Fruit fly (Drosophila melanogaster) whole organism, embryonic: ENCODE data around the gene CG14195.
A peak's percentile ranks its signal among the peaks of the same experiment; 100 is the strongest.

Source experiments
- ATbp ChIP-seq: fragments of 200-800 bp; sonication (Bioruptor generic); optimal IDR thresholded peaks from 2 replicates; lab custom pipeline; 2017; ENCODE audit warnings: missing biosample characterization, mild to moderate bottlenecking, missing genetic modification characterization, missing genetic modification reagents
- Blimp-1 ChIP-seq: fragments of 200-800 bp; sonication (Bioruptor generic); optimal IDR thresholded peaks from 3 replicates; lab custom pipeline; 2018; ENCODE audit warnings: missing biosample characterization, missing genetic modification characterization, mild to moderate bottlenecking, moderate library complexity, missing genetic modification reagents
- CG10366 ChIP-seq: fragments of 200-800 bp; sonication (Bioruptor generic); IDR thresholded peaks from 2 replicates; pipeline ENCODE4 v1.3.6; 2022; ENCODE audit warnings: missing biosample characterization, missing genetic modification characterization
- CG11696 ChIP-seq: fragments of 200-800 bp; sonication (Bioruptor generic); IDR thresholded peaks from 2 replicates; pipeline ENCODE4 v1.3.6; 2022; ENCODE audit warnings: missing biosample characterization, missing genetic modification characterization
- CG14441 ChIP-seq: fragments of 200-800 bp; sonication (Bioruptor generic); IDR thresholded peaks from 2 replicates; pipeline ENCODE4 v1.3.6; 2022; ENCODE audit warnings: missing biosample characterization, missing genetic modification characterization
- CG17328 ChIP-seq: fragments of 200-800 bp; sonication (Bioruptor generic); IDR thresholded peaks from 2 replicates; pipeline ENCODE4 v1.3.6; 2022; ENCODE audit warnings: missing biosample characterization, missing genetic modification characterization
- CG2116 ChIP-seq: fragments of 200-800 bp; sonication (Bioruptor generic); optimal IDR thresholded peaks from 3 replicates; lab custom pipeline; 2018; ENCODE audit warnings: missing biosample characterization, mild to moderate bottlenecking, missing genetic modification characterization
- CG30020 ChIP-seq: fragments of 200-800 bp; optimal IDR thresholded peaks from 2 replicates; lab custom pipeline; 2019; ENCODE audit warnings: missing biosample characterization, mild to moderate bottlenecking, missing genetic modification characterization, moderate library complexity
- CG3407 ChIP-seq: fragments of 200-800 bp; sonication (Bioruptor generic); optimal IDR thresholded peaks from 2 replicates; lab custom pipeline; 2018; ENCODE audit warnings: missing biosample characterization, mild to moderate bottlenecking, missing genetic modification characterization
- CG3726 ChIP-seq: fragments of 200-800 bp; sonication (Bioruptor generic); IDR thresholded peaks from 3 replicates; pipeline ENCODE4, ENCODE4 v1.3.6; 2022; ENCODE audit warnings: missing biosample characterization, missing genetic modification characterization
- CG5953 ChIP-seq: fragments of 200-800 bp; sonication (Bioruptor generic); IDR thresholded peaks from 2 replicates; pipeline ENCODE4 v1.3.6; 2022; ENCODE audit warnings: missing biosample characterization, missing genetic modification characterization
- CG6683 ChIP-seq: fragments of 200-800 bp; sonication (Bioruptor generic); optimal IDR thresholded peaks from 2 replicates; lab custom pipeline; 2017; ENCODE audit warnings: missing biosample characterization, mild to moderate bottlenecking, missing genetic modification characterization, missing genetic modification reagents
- CG7357 ChIP-seq: fragments of 200-800 bp; sonication (Bioruptor generic); IDR thresholded peaks from 3 replicates; pipeline ENCODE4 v1.3.6; 2022; ENCODE audit warnings: missing biosample characterization, missing genetic modification characterization
- CG7839 ChIP-seq: fragments of 200-800 bp; sonication (Bioruptor generic); optimal IDR thresholded peaks from 3 replicates; lab custom pipeline; 2018; ENCODE audit warnings: missing biosample characterization, mild to moderate bottlenecking, missing genetic modification characterization, moderate library complexity
- CG8281 ChIP-seq: fragments of 200-800 bp; sonication (Bioruptor generic); optimal IDR thresholded peaks from 2 replicates; lab custom pipeline; 2018; ENCODE audit warnings: missing biosample characterization, mild to moderate bottlenecking, missing genetic modification characterization, moderate library complexity
- CG8290 ChIP-seq, 3 experiments: fragments of 200-800 bp; sonication (Bioruptor generic); optimal IDR thresholded peaks; 2 replicates each; lab custom pipeline; 2016 to 2019; ENCODE audit warnings: missing biosample characterization in 3 of 3, missing genetic modification characterization in 3 of 3, mild to moderate bottlenecking in 2 of 3, moderate library complexity in 1 of 3
- CG9215 ChIP-seq: fragments of 200-800 bp; sonication (Bioruptor generic); IDR thresholded peaks from 2 replicates; pipeline ENCODE4 v1.3.6; 2022; ENCODE audit warnings: missing biosample characterization, missing genetic modification characterization
- Camta ChIP-seq: fragments of 200-800 bp; sonication (Bioruptor generic); optimal IDR thresholded peaks from 2 replicates; lab custom pipeline; 2016; ENCODE audit warnings: missing biosample characterization, missing genetic modification characterization
- Dad ChIP-seq: fragments of 200-800 bp; sonication (Bioruptor generic); optimal IDR thresholded peaks from 3 replicates; lab custom pipeline; 2016; ENCODE audit warnings: missing biosample characterization, missing genetic modification characterization
- Fer3 ChIP-seq: fragments of 200-800 bp; sonication (Bioruptor generic); optimal IDR thresholded peaks from 2 replicates; lab custom pipeline; 2018; ENCODE audit warnings: missing biosample characterization, mild to moderate bottlenecking, missing genetic modification characterization, moderate library complexity
- H2.0 ChIP-seq: fragments of 200-800 bp; sonication (Bioruptor generic); IDR thresholded peaks from 2 replicates; pipeline ENCODE4 v1.3.6; 2022; ENCODE audit warnings: missing biosample characterization, missing genetic modification characterization
- Mrtf ChIP-seq: fragments of 200-800 bp; sonication (Bioruptor generic); IDR thresholded peaks from 3 replicates; pipeline ENCODE4 v1.3.6; 2022; ENCODE audit warnings: missing biosample characterization, missing genetic modification characterization
- Oaz ChIP-seq: fragments of 200-800 bp; sonication (Bioruptor generic); IDR thresholded peaks from 2 replicates; pipeline ENCODE4 v1.3.6; 2022; ENCODE audit warnings: missing biosample characterization, missing genetic modification characterization
- Rfx ChIP-seq: fragments of 200-800 bp; sonication (Bioruptor generic); IDR thresholded peaks from 2 replicates; pipeline ENCODE4 v1.3.6; 2022; ENCODE audit warnings: missing biosample characterization, missing genetic modification characterization
- Sin3A ChIP-seq: fragments of >200 bp; optimal IDR thresholded peaks from 2 replicates; lab custom pipeline; 2018
- Usf ChIP-seq: fragments of 200-800 bp; sonication (Bioruptor generic); optimal IDR thresholded peaks from 2 replicates; lab custom pipeline; 2017; ENCODE audit warnings: missing genotype, missing biosample characterization, missing genetic modification characterization
- abd-A ChIP-seq: fragments of 200-800 bp; sonication (Bioruptor generic); optimal IDR thresholded peaks from 3 replicates; lab custom pipeline; 2019; ENCODE audit warnings: missing biosample characterization, mild to moderate bottlenecking, missing genetic modification characterization, moderate library complexity
- amos ChIP-seq: fragments of 200-800 bp; sonication (Bioruptor generic); IDR thresholded peaks from 2 replicates; pipeline ENCODE4 v1.3.6; 2022; ENCODE audit warnings: missing biosample characterization, missing genetic modification characterization; ENCODE audit not compliant: partially characterized antibody
- ash1 ChIP-seq: fragments of 200-800 bp; sonication (Bioruptor generic); optimal IDR thresholded peaks from 2 replicates; lab custom pipeline; 2018; ENCODE audit warnings: missing biosample characterization, mild to moderate bottlenecking, missing genetic modification characterization
- br ChIP-seq: fragments of >200 bp; optimal IDR thresholded peaks from 2 replicates; lab custom pipeline; 2017
- crc ChIP-seq: fragments of 200-800 bp; sonication (Bioruptor generic); optimal IDR thresholded peaks from 2 replicates; lab custom pipeline; 2016; ENCODE audit warnings: missing biosample characterization, missing genetic modification characterization
- cwo ChIP-seq: fragments of 200-800 bp; sonication (Bioruptor generic); optimal IDR thresholded peaks from 3 replicates; lab custom pipeline; 2017; ENCODE audit warnings: missing biosample characterization, missing genetic modification characterization, mild to moderate bottlenecking, moderate library complexity, missing genetic modification reagents
- dan ChIP-seq: fragments of 200-800 bp; sonication (Bioruptor generic); IDR thresholded peaks from 2 replicates; pipeline ENCODE4 v1.3.6; 2022; ENCODE audit warnings: missing biosample characterization, missing genetic modification characterization
- dati ChIP-seq: fragments of 200-800 bp; sonication (Bioruptor generic); IDR thresholded peaks from 2 replicates; pipeline ENCODE4 v1.3.6; 2022; ENCODE audit warnings: missing biosample characterization, missing genetic modification characterization
- en ChIP-seq: fragments of 200-800 bp; sonication (Bioruptor generic); optimal IDR thresholded peaks from 2 replicates; lab custom pipeline; 2016; ENCODE audit warnings: missing biosample characterization, missing genetic modification characterization
- gce ChIP-seq: fragments of 200-800 bp; sonication (Bioruptor generic); IDR thresholded peaks from 3 replicates; pipeline ENCODE4 v1.3.6; 2022; ENCODE audit warnings: missing biosample characterization, missing genetic modification characterization
- inv ChIP-seq: fragments of 200-800 bp; sonication (Bioruptor generic); IDR thresholded peaks from 2 replicates; pipeline ENCODE4 v1.3.6; 2022; ENCODE audit warnings: missing biosample characterization, missing genetic modification characterization; ENCODE audit not compliant: partially characterized antibody
- lov ChIP-seq, 2 experiments: fragments of 200-800 bp in 1 of 2; fragments of >200 bp in 1 of 2; sonication (Bioruptor generic) in 1 of 2; IDR thresholded peaks in 1 of 2; optimal IDR thresholded peaks in 1 of 2; 2 replicates in 1 of 2; 3 replicates in 1 of 2; pipeline versions ENCODE4 v1.3.6 to Lab custom; 2017 to 2022; ENCODE audit warnings: missing biosample characterization in 1 of 2, missing genetic modification characterization in 1 of 2
- luna ChIP-seq: fragments of 200-800 bp; sonication (Bioruptor generic); optimal IDR thresholded peaks from 2 replicates; lab custom pipeline; 2016; ENCODE audit warnings: missing biosample characterization, missing genetic modification characterization
- mld ChIP-seq: fragments of 200-800 bp; sonication (Bioruptor generic); IDR thresholded peaks from 3 replicates; pipeline ENCODE4 v1.3.6; 2022; ENCODE audit warnings: missing biosample characterization, missing genetic modification characterization; ENCODE audit not compliant: partially characterized antibody
- nmo ChIP-seq: fragments of 200-800 bp; sonication (Bioruptor generic); optimal IDR thresholded peaks from 2 replicates; lab custom pipeline; 2018; ENCODE audit warnings: missing biosample characterization, mild to moderate bottlenecking, missing genetic modification characterization, moderate library complexity
- scrt ChIP-seq: fragments of 200-800 bp; sonication (Bioruptor generic); optimal IDR thresholded peaks from 2 replicates; lab custom pipeline; 2018; ENCODE audit warnings: missing biosample characterization, mild to moderate bottlenecking, missing genetic modification characterization, moderate library complexity
- sim ChIP-seq: fragments of 200-800 bp; sonication (Bioruptor generic); IDR thresholded peaks from 2 replicates; pipeline ENCODE4 v1.3.6; 2022; ENCODE audit warnings: missing biosample characterization, missing genetic modification characterization
- sna ChIP-seq: fragments of 200-800 bp; sonication (Bioruptor generic); IDR thresholded peaks from 2 replicates; pipeline ENCODE4 v1.3.6; 2022; ENCODE audit warnings: missing biosample characterization, missing genetic modification characterization; ENCODE audit not compliant: partially characterized antibody
- tx ChIP-seq: fragments of 200-800 bp; sonication (Bioruptor generic); optimal IDR thresholded peaks from 2 replicates; lab custom pipeline; 2016; ENCODE audit warnings: missing biosample characterization, missing genetic modification characterization
- vnd ChIP-seq: fragments of 200-800 bp; sonication (Bioruptor generic); IDR thresholded peaks from 3 replicates; pipeline ENCODE4 v1.3.6; 2022; ENCODE audit warnings: missing biosample characterization, missing genetic modification characterization; ENCODE audit not compliant: partially characterized antibody
- wek ChIP-seq: fragments of 200-800 bp; sonication (Bioruptor generic); optimal IDR thresholded peaks from 3 replicates; lab custom pipeline; 2018; ENCODE audit warnings: missing biosample characterization, mild to moderate bottlenecking, missing genetic modification characterization, moderate library complexity
- zen ChIP-seq: fragments of 200-800 bp; sonication (Bioruptor generic); optimal IDR thresholded peaks from 3 replicates; lab custom pipeline; 2018; ENCODE audit warnings: missing biosample characterization, mild to moderate bottlenecking, missing genetic modification characterization, moderate library complexity
- zfh2 ChIP-seq: fragments of 200-800 bp; sonication (Bioruptor generic); optimal IDR thresholded peaks from 2 replicates; lab custom pipeline; 2016; ENCODE audit warnings: missing biosample characterization, missing genetic modification characterization

Gene CG14195

dm6 chrX:19165144-19166011 is 46.5 kb downstream of the CG14195 start:
- TF ChIP-seq sna (GFP tag; lab: Robert Waterston, UW): no peak
- no peak for TF ChIP-seq lov (optimal IDR thresholded peaks at IDR 0.05; lab: Kevin White, UChicago)
- no peak for TF ChIP-seq lov (GFP tag; IDR thresholded peaks at IDR 0.05; lab: Robert Waterston, UW)
- TF ChIP-seq ash1: no peak
- TF ChIP-seq amos (GFP tag; lab: Robert Waterston, UW): no peak
- no peak for TF ChIP-seq CG11696
- no peak for TF ChIP-seq vnd (GFP tag; lab: Robert Waterston, UW)
- TF ChIP-seq luna: no peak
- no peak for TF ChIP-seq CG8290 (GFP tag; optimal IDR thresholded peaks at IDR 0.05; lab: Kevin White, UChicago)
- TF ChIP-seq CG8290 (tag; optimal IDR thresholded peaks at IDR 0.05; lab: Kevin White, UChicago): no peak
- no peak for TF ChIP-seq Rfx
- TF ChIP-seq zfh2 (GFP tag; lab: Kevin White, UChicago): peak; percentile 17
- no peak for TF ChIP-seq br (lab: Kevin White, UChicago)
- no peak for TF ChIP-seq Usf (GFP tag; lab: Kevin White, UChicago)
- TF ChIP-seq en (GFP tag; lab: Kevin White, UChicago): no peak
- no peak for TF ChIP-seq Mrtf (GFP tag; lab: Robert Waterston, UW)
- no peak for TF ChIP-seq Sin3A (lab: Kevin White, UChicago)
- no peak for TF ChIP-seq zen (tag; lab: Kevin White, UChicago)
- TF ChIP-seq scrt: no peak
- TF ChIP-seq wek (GFP tag; lab: Kevin White, UChicago): no peak
- no peak for TF ChIP-seq CG5953 (GFP tag; lab: Robert Waterston, UW)
- no peak for TF ChIP-seq Oaz
- no peak for TF ChIP-seq CG30020 (tag; lab: Kevin White, UChicago)
- no peak for TF ChIP-seq CG2116 (GFP tag; lab: Kevin White, UChicago)
- no peak for TF ChIP-seq CG6683 (GFP tag; lab: Kevin White, UChicago)
- TF ChIP-seq CG3407 (GFP tag; lab: Kevin White, UChicago): no peak
- peak; percentile 19 for TF ChIP-seq nmo (GFP tag; lab: Kevin White, UChicago)
- TF ChIP-seq sim (GFP tag; lab: Robert Waterston, UW): no peak
- TF ChIP-seq ATbp: peak; percentile 19
- no peak for TF ChIP-seq crc (GFP tag; lab: Kevin White, UChicago)
- no peak for TF ChIP-seq CG8281 (tag; lab: Kevin White, UChicago)
- TF ChIP-seq Fer3: no peak
- TF ChIP-seq CG17328 (GFP tag; lab: Robert Waterston, UW): no peak
- no peak for TF ChIP-seq CG14441
- no peak for TF ChIP-seq dan (GFP tag; lab: Robert Waterston, UW)
- no peak for TF ChIP-seq Blimp-1 (GFP tag; lab: Kevin White, UChicago)
- no peak for TF ChIP-seq CG10366 (GFP tag; lab: Robert Waterston, UW)
- TF ChIP-seq dati: no peak
- TF ChIP-seq CG7839 (tag; lab: Kevin White, UChicago): peak; percentile 28
- no peak for TF ChIP-seq CG3726 (GFP tag; lab: Robert Waterston, UW)
- no peak for TF ChIP-seq inv (GFP tag; lab: Robert Waterston, UW)
- no peak for TF ChIP-seq Dad (GFP tag; lab: Kevin White, UChicago)
- no peak for TF ChIP-seq CG7357
- TF ChIP-seq Camta (GFP tag; lab: Kevin White, UChicago): no peak
- no peak for TF ChIP-seq mld (GFP tag; lab: Robert Waterston, UW)
- no peak for TF ChIP-seq cwo
- peak; percentile 8 for TF ChIP-seq abd-A (tag; lab: Kevin White, UChicago)
- no peak for TF ChIP-seq H2.0 (GFP tag; lab: Robert Waterston, UW)
- TF ChIP-seq gce (GFP tag; lab: Robert Waterston, UW): no peak
- TF ChIP-seq tx (GFP tag; lab: Kevin White, UChicago): no peak
- TF ChIP-seq CG9215 (GFP tag; lab: Robert Waterston, UW): no peak
